Worm (Caenorhabditis elegans): ENCODE measurements around the gene T01G5.7.

DNA sequence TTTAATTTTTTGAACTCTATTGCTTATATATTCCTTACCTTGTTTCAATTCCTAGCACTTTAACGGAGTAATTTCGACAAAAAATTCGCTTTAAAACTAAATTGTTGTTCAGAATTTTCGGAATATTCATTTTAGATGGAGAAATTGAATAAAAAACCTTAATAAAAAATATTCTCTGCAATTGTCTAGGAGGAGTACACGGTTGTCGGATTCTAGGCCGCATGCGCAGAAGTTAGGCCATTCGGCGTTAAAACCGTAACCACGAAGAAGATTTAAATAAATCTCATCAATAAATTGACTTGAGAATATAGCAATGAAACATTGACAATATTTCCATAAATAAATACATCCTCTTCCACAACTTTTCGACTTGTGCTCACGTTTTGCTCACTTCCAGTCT lies 29.5 kb upstream of the T01G5.7 start, which contains the start of the genes C01G10.10 and C01G10.9:
- no peak for TF ChIP-seq T22C8.4 (GFP tag; IDR thresholded peaks at IDR 0.05)
- TF ChIP-seq flt-1 (GFP tag; IDR thresholded peaks at IDR 0.05), result 0 out of 2 replicates have a peak, but pooled peaks have one; percentile 10
- TF ChIP-seq ztf-29 (GFP tag; IDR thresholded peaks at IDR 0.05), result no peak
- no peak for TF ChIP-seq klf-2 (GFP tag; conservative IDR thresholded peaks at IDR 0.05)
